Fruit fly (Drosophila melanogaster): Measurements from ENCODE around the gene Spg7.

Gene Spg7

DNA sequence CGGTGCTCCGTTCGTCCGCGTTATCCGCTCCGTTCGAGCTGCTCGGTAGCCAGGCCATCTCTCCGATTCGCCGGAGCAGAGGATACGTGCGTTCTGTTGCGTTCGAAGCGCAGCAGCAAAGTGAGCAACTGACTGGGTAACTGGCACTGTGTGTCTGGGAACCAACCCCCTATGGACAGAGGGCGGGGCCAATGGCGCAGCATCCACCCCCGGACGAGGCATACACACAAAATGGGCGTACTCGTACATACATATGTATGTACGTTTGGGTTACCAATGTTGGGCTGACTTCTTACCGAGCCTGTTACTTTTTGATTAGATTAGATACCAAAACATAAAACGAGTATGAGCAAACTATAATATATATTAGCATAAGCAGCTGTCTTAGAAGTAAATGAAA is 16.4 kb downstream of the Spg7 start, which contains the start of gene HLH3B:
Gene HLH3B, minus strand, starts transcription at position 123 of the 400 bp plus-strand sequence.
- TF ChIP-seq seq (GFP tag; IDR thresholded peaks at IDR 0.05) (peak; percentile 51; the same call in 1 of the 2 replicates), CG32767 (GFP tag; IDR thresholded peaks at IDR 0.05) (peak; percentile 60; the same call in 1 of the 2 replicates), Nf-YB (GFP tag; optimal IDR thresholded peaks at IDR 0.05) (peak; percentile 84), Nf-YC (tag; optimal IDR thresholded peaks at IDR 0.05) (peak; percentile 84), CG10543 (GFP tag; optimal IDR thresholded peaks at IDR 0.05) (no peak)

DNA sequence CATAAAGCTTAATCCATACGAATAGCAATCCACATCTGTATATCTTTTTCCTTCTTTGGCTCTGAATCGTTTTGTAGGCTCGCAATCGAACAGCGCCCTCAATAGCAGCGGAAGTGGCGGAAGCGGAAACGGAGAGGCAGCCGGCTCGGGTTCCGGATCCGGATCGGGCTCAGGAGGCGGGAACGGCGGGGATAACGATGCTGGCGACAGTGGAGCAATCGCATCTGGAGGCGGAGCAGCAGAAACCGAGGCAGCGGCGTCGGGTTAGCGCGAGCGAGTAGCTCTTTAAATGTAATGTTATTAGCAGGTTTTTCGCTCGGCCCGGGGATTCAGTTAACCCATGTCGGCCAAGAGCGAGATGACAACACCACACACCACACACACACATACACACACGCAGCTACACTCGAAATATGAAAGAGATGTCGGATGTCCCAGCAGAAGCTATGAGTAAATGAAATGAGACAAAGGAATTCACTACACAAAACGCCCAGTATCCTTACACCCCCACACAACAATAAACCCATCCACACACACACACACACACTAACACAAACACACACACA is 20.9 kb downstream of the Spg7 start:
- TF ChIP-seq pzg (GFP tag; optimal IDR thresholded peaks at IDR 0.05) (no peak), CG12769 (tag; optimal IDR thresholded peaks at IDR 0.05) (no peak), ac (GFP tag; optimal IDR thresholded peaks at IDR 0.05) (no peak), Med (GFP tag) (peak; percentile 79), CG2202 (tag; optimal IDR thresholded peaks at IDR 0.05) (no peak), CG15011 (GFP tag; optimal IDR thresholded peaks at IDR 0.05) (no peak), gfzf (GFP tag; optimal IDR thresholded peaks at IDR 0.05) (no peak), Nf-YA (GFP tag; IDR thresholded peaks at IDR 0.05) (no peak), Ets97D (GFP tag; optimal IDR thresholded peaks at IDR 0.05) (peak; percentile 14), CG12071 (GFP tag; optimal IDR thresholded peaks at IDR 0.05) (no peak), sens (GFP tag) (peak; percentile 32), CG17568 (GFP tag; optimal IDR thresholded peaks at IDR 0.05) (no peak), Ets65A (GFP tag) (peak; percentile 54), nom (GFP tag; optimal IDR thresholded peaks at IDR 0.05) (peak; percentile 11), CG12236 (GFP tag; optimal IDR thresholded peaks at IDR 0.05) (no peak), B-H1 (GFP tag; IDR thresholded peaks at IDR 0.05) (no peak), Gsc (GFP tag; IDR thresholded peaks at IDR 0.05) (no peak), cg (GFP tag; optimal IDR thresholded peaks at IDR 0.05) (peak; percentile 35), CG4707 (GFP tag; optimal IDR thresholded peaks at IDR 0.05) (no peak), GATAe (GFP tag; conservative IDR thresholded peaks at IDR 0.05) (no peak), CG18262 (tag; optimal IDR thresholded peaks at IDR 0.05) (no peak), Dfd (GFP tag; optimal IDR thresholded peaks at IDR 0.05) (peak in 1 of 2 experiments; percentile 51)

DNA sequence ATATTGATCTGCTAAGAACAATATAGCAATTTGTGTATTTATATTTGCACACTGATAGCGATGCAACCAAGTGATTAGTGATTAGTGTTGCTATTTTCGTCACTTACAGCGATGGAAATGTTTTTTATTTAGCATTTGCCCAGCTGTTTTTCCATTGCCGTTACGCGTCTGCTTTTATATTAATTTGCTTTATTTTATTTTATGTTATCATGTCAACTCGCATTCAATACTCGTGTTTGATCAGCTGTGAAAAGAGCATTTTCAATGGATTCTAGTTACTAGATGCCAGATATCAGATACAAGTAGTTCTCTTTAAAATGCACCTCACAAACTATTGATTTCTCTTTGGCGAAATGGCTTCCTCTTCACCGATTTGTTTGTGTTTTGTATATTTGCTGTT is 34.6 kb downstream of the Spg7 start:
- TF ChIP-seq zf30C (GFP tag; optimal IDR thresholded peaks at IDR 0.05) = no peak
- TF ChIP-seq sens (GFP tag) = peak; percentile 76
- no peak for TF ChIP-seq CG7357 (GFP tag; IDR thresholded peaks at IDR 0.05)
- no peak for TF ChIP-seq dysf (GFP tag; IDR thresholded peaks at IDR 0.05)
- peak; percentile 4 for TF ChIP-seq CG12299 (tag; optimal IDR thresholded peaks at IDR 0.05)
- peak; percentile 3 for TF ChIP-seq odd (GFP tag; optimal IDR thresholded peaks at IDR 0.05)
- TF ChIP-seq CG18764 (GFP tag; optimal IDR thresholded peaks at IDR 0.05) = no peak
- TF ChIP-seq tna (GFP tag; IDR thresholded peaks at IDR 0.05; ENCODE audit: partially characterized antibody) = no peak
- TF ChIP-seq fru (optimal IDR thresholded peaks at IDR 0.05) = no peak
- peak; percentile 2 for TF ChIP-seq CG2120 (GFP tag; optimal IDR thresholded peaks at IDR 0.05)
- TF ChIP-seq org-1 (GFP tag; optimal IDR thresholded peaks at IDR 0.05) = no peak
- peak; percentile 30 for TF ChIP-seq CG13296 (GFP tag; optimal IDR thresholded peaks at IDR 0.05)
- no peak for TF ChIP-seq CG10959 (GFP tag; IDR thresholded peaks at IDR 0.05)
- no peak for TF ChIP-seq tup (GFP tag; optimal IDR thresholded peaks at IDR 0.05)
- TF ChIP-seq CG2199 (GFP tag; IDR thresholded peaks at IDR 0.05) = no peak
- no peak for TF ChIP-seq aop (GFP tag; IDR thresholded peaks at IDR 0.05)
- TF ChIP-seq cwo (GFP tag; optimal IDR thresholded peaks at IDR 0.05) = no peak
- TF ChIP-seq Taf1 (GFP tag; IDR thresholded peaks at IDR 0.05) = no peak
- no peak for TF ChIP-seq CG32767 (GFP tag; IDR thresholded peaks at IDR 0.05)
- TF ChIP-seq caup (GFP tag; optimal IDR thresholded peaks at IDR 0.05; ENCODE audit: severe bottlenecking) = peak; percentile 36
- TF ChIP-seq hkb (optimal IDR thresholded peaks at IDR 0.05) = no peak
- TF ChIP-seq hkb (GFP tag; IDR thresholded peaks at IDR 0.05) = peak; percentile 25; the same call in 1 of the 2 replicates
- TF ChIP-seq schlank (tag; optimal IDR thresholded peaks at IDR 0.05) = peak; percentile 30
- TF ChIP-seq trh (GFP tag; optimal IDR thresholded peaks at IDR 0.05) = no peak
- TF ChIP-seq Kr (GFP tag; optimal IDR thresholded peaks at IDR 0.05) = no peak

All from whole organism, embryonic.